Fruit fly (Drosophila melanogaster) whole organism, prepupa: ENCODE data around the gene nsl1.

Experiments used
- CG11902 ChIP-seq: fragments of 200-800 bp; sonication (Bioruptor generic); optimal IDR thresholded peaks from 3 replicates; lab custom pipeline; 2016; ENCODE audit warnings: missing biosample characterization, missing genetic modification characterization
- CG15336 ChIP-seq: fragments of 200-800 bp; sonication (Bioruptor generic); IDR thresholded peaks from 2 replicates; pipeline ENCODE4 v1.3.6; 2022; ENCODE audit warnings: missing biosample characterization, missing genetic modification characterization
- CG32006 ChIP-seq: fragments of 200-800 bp; sonication (Bioruptor generic); optimal IDR thresholded peaks from 3 replicates; lab custom pipeline; 2017; ENCODE audit warnings: missing biosample characterization, mild to moderate bottlenecking, missing genetic modification characterization
- CG3919 ChIP-seq: fragments of 200-800 bp; sonication (Bioruptor generic); optimal IDR thresholded peaks from 3 replicates; lab custom pipeline; 2016; ENCODE audit warnings: missing biosample characterization, missing genetic modification characterization
- CG4318 ChIP-seq: fragments of 200-800 bp; sonication (Bioruptor generic); optimal IDR thresholded peaks from 3 replicates; lab custom pipeline; 2017; ENCODE audit warnings: missing biosample characterization, mild to moderate bottlenecking, missing genetic modification characterization
- CG6163 ChIP-seq: fragments of 200-800 bp; sonication (Bioruptor generic); IDR thresholded peaks from 3 replicates; pipeline ENCODE4 v1.3.6; 2022; ENCODE audit warnings: missing biosample characterization, missing genetic modification characterization
- CG6276 ChIP-seq: fragments of 200-800 bp; sonication (Bioruptor generic); optimal IDR thresholded peaks from 2 replicates; lab custom pipeline; 2017; ENCODE audit warnings: missing biosample characterization, mild to moderate bottlenecking, missing genetic modification characterization
- CG6792 ChIP-seq: fragments of 200-800 bp; sonication (Bioruptor generic); optimal IDR thresholded peaks from 3 replicates; lab custom pipeline; 2016; ENCODE audit warnings: missing biosample characterization, missing genetic modification characterization
- CG6808 ChIP-seq: fragments of 200-800 bp; sonication (Bioruptor generic); optimal IDR thresholded peaks from 3 replicates; lab custom pipeline; 2017; ENCODE audit warnings: missing biosample characterization, missing genetic modification characterization, mild to moderate bottlenecking, moderate library complexity, missing genetic modification reagents
- CG8119 ChIP-seq: fragments of 200-800 bp; sonication (Bioruptor generic); IDR thresholded peaks from 3 replicates; pipeline ENCODE4 v1.3.6; 2022; ENCODE audit warnings: missing biosample characterization, missing genetic modification characterization
- CG8319 ChIP-seq: fragments of 200-800 bp; sonication (Bioruptor generic); optimal IDR thresholded peaks from 3 replicates; lab custom pipeline; 2016; ENCODE audit warnings: missing biosample characterization, missing genetic modification characterization
- CG8632 ChIP-seq: fragments of 200-800 bp; sonication (Bioruptor generic); optimal IDR thresholded peaks from 3 replicates; lab custom pipeline; 2016; ENCODE audit warnings: missing biosample characterization, missing genetic modification characterization
- Eip93F ChIP-seq: fragments of 200-800 bp; sonication (Bioruptor generic); optimal IDR thresholded peaks from 2 replicates; lab custom pipeline; 2016; ENCODE audit warnings: missing biosample characterization, mild to moderate bottlenecking, missing genetic modification characterization
- Ets21C ChIP-seq: fragments of 200-800 bp; sonication (Bioruptor generic); optimal IDR thresholded peaks from 3 replicates; lab custom pipeline; 2016; ENCODE audit warnings: missing biosample characterization, missing genetic modification characterization
- Ets96B ChIP-seq: fragments of 200-800 bp; optimal IDR thresholded peaks from 2 replicates; lab custom pipeline; 2019; ENCODE audit warnings: missing biosample characterization, mild to moderate bottlenecking, missing genetic modification characterization, moderate library complexity
- Gug ChIP-seq: fragments of 200-800 bp; sonication (Bioruptor generic); IDR thresholded peaks from 2 replicates; pipeline ENCODE4 v1.3.6; 2022; ENCODE audit warnings: missing biosample characterization, missing genetic modification characterization
- Hr38 ChIP-seq: sonication (Bioruptor generic); optimal IDR thresholded peaks from 2 replicates; lab custom pipeline; 2016; ENCODE audit warnings: missing biosample characterization, missing genetic modification characterization
- Hr39 ChIP-seq: fragments of 200-800 bp; sonication (Bioruptor generic); optimal IDR thresholded peaks from 2 replicates; lab custom pipeline; 2016; ENCODE audit warnings: missing biosample characterization, missing genetic modification characterization
- Hr4 ChIP-seq: fragments of 200-800 bp; sonication (Bioruptor generic); optimal IDR thresholded peaks from 3 replicates; lab custom pipeline; 2016; ENCODE audit warnings: missing biosample characterization, missing genetic modification characterization
- Lpt ChIP-seq: fragments of 200-800 bp; sonication (Bioruptor generic); optimal IDR thresholded peaks from 3 replicates; lab custom pipeline; 2016; ENCODE audit warnings: missing biosample characterization, missing genetic modification characterization
- Smox ChIP-seq: fragments of 200-800 bp; sonication (Bioruptor generic); optimal IDR thresholded peaks from 3 replicates; lab custom pipeline; 2016; ENCODE audit warnings: missing biosample characterization, missing genetic modification characterization
- Sox102F ChIP-seq: fragments of 200-800 bp; sonication (Bioruptor generic); optimal IDR thresholded peaks from 2 replicates; lab custom pipeline; 2016; ENCODE audit warnings: missing biosample characterization, mild to moderate bottlenecking, missing genetic modification characterization
- Sox14 ChIP-seq: fragments of 200-800 bp; sonication (Bioruptor generic); optimal IDR thresholded peaks from 3 replicates; lab custom pipeline; 2016; ENCODE audit warnings: missing biosample characterization, missing genetic modification characterization
- Sox15 ChIP-seq: fragments of 200-800 bp; sonication (Bioruptor generic); optimal IDR thresholded peaks from 3 replicates; lab custom pipeline; 2016; ENCODE audit warnings: missing biosample characterization, missing genetic modification characterization
- achi ChIP-seq: fragments of 200-800 bp; sonication (Bioruptor generic); optimal IDR thresholded peaks from 3 replicates; lab custom pipeline; 2016; ENCODE audit warnings: missing biosample characterization, missing genetic modification characterization
- acj6 ChIP-seq: fragments of 200-800 bp; sonication (Bioruptor generic); optimal IDR thresholded peaks from 3 replicates; lab custom pipeline; 2016; ENCODE audit warnings: missing biosample characterization, missing genetic modification characterization
- cyc ChIP-seq: fragments of 200-800 bp; sonication (Bioruptor generic); optimal IDR thresholded peaks from 3 replicates; lab custom pipeline; 2016; ENCODE audit warnings: missing biosample characterization, missing genetic modification characterization
- dac ChIP-seq: fragments of 200-800 bp; sonication (Bioruptor generic); optimal IDR thresholded peaks from 2 replicates; lab custom pipeline; 2017; ENCODE audit warnings: missing biosample characterization, mild to moderate bottlenecking, missing genetic modification characterization
- dsx ChIP-seq: fragments of 200-800 bp; optimal IDR thresholded peaks from 3 replicates; lab custom pipeline; 2019; ENCODE audit warnings: missing biosample characterization, mild to moderate bottlenecking, missing genetic modification characterization, moderate library complexity; ENCODE audit not compliant: poor library complexity, severe bottlenecking
- eg ChIP-seq: fragments of 200-800 bp; sonication (Bioruptor generic); IDR thresholded peaks from 3 replicates; pipeline ENCODE4 v1.3.6; 2022; ENCODE audit warnings: missing biosample characterization, missing genetic modification characterization
- esn ChIP-seq: fragments of 200-800 bp; sonication (Bioruptor generic); optimal IDR thresholded peaks from 2 replicates; lab custom pipeline; 2016; ENCODE audit warnings: missing biosample characterization, mild to moderate bottlenecking, missing genetic modification characterization, moderate library complexity
- fd59A ChIP-seq: fragments of 200-800 bp; sonication (Bioruptor generic); optimal IDR thresholded peaks from 2 replicates; lab custom pipeline; 2017; ENCODE audit warnings: missing biosample characterization, mild to moderate bottlenecking, missing genetic modification characterization, missing genetic modification reagents
- lz ChIP-seq: fragments of 200-800 bp; sonication (Bioruptor generic); optimal IDR thresholded peaks from 3 replicates; lab custom pipeline; 2016; ENCODE audit warnings: missing biosample characterization, missing genetic modification characterization
- net ChIP-seq: fragments of 200-800 bp; sonication (Bioruptor generic); optimal IDR thresholded peaks from 3 replicates; lab custom pipeline; 2016; ENCODE audit warnings: missing biosample characterization, missing genetic modification characterization
- pdm3 ChIP-seq: fragments of 200-800 bp; sonication (Bioruptor generic); optimal IDR thresholded peaks from 3 replicates; lab custom pipeline; 2016; ENCODE audit warnings: missing biosample characterization, missing genetic modification characterization
- salr ChIP-seq, 2 experiments: fragments of 200-800 bp; sonication (Bioruptor generic); optimal IDR thresholded peaks; 3 replicates each; lab custom pipeline; 2016 to 2018; ENCODE audit warnings: missing biosample characterization in 2 of 2, missing genetic modification characterization in 2 of 2, mild to moderate bottlenecking in 1 of 2
- spab ChIP-seq: fragments of 200-800 bp; sonication (Bioruptor generic); optimal IDR thresholded peaks from 2 replicates; lab custom pipeline; 2017; ENCODE audit warnings: missing biosample characterization, mild to moderate bottlenecking, missing genetic modification characterization, missing genetic modification reagents
- ss ChIP-seq, 2 experiments: fragments of 200-800 bp; sonication (Bioruptor generic); optimal IDR thresholded peaks; 2 replicates in 1 of 2; 3 replicates in 1 of 2; lab custom pipeline; 2017 to 2018; ENCODE audit warnings: mild to moderate bottlenecking in 2 of 2, missing biosample characterization in 2 of 2, missing genetic modification characterization in 2 of 2, moderate library complexity in 1 of 2

Gene nsl1

dm6 chr3R:15762815-15763214, 30.8 kb upstream of the nsl1 start, which contains the start of gene CG12784:
Gene CG12784, plus strand, starts transcription at chr3R:15763115.
- TF ChIP-seq pdm3 (GFP tag; lab: Kevin White, UChicago) (no peak), ss (GFP tag; optimal IDR thresholded peaks at IDR 0.05; lab: Kevin White, UChicago) (no peak), eg (no peak), CG8119 (GFP tag; lab: Robert Waterston, UW) (no peak), dsx (GFP tag; lab: Kevin White, UChicago) (no peak), Sox102F (GFP tag; lab: Kevin White, UChicago) (no peak), Gug (GFP tag; lab: Robert Waterston, UW) (no peak), Lpt (no peak), achi (GFP tag; lab: Kevin White, UChicago) (no peak), CG32006 (no peak), CG6276 (GFP tag; lab: Kevin White, UChicago) (no peak), spab (GFP tag; lab: Kevin White, UChicago) (no peak), net (GFP tag; lab: Kevin White, UChicago) (no peak), Eip93F (GFP tag; lab: Kevin White, UChicago) (no peak), Ets21C (no peak), Hr38 (GFP tag; lab: Kevin White, UChicago) (no peak), CG6808 (GFP tag; lab: Kevin White, UChicago) (no peak)

DNA sequence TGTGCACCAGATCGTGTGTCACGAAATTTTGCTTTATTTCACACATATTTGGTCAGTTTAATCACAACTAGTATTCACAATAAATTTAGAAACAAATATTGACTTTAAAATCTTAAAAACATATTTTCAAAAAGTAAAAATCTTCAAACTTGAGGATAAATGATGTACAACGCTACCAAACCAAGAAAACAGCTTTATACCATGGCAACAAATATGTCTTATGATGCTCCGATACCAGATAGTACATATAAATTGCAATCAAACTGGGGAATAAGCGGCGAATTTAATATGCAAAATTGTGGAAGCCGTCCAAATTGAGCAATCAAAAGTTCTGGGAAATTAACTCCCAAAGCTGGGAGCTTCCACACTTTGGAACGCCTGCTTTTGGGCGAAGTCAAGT, 26.2 kb upstream of the nsl1 start, which contains the start of gene CG5623:
Gene CG5623, minus strand, starts transcription at position 101 of the 400 bp plus-strand sequence.
- TF ChIP-seq eg = no peak
- TF ChIP-seq dac = no peak
- TF ChIP-seq Sox14 (GFP tag; lab: Kevin White, UChicago) = no peak
- no peak for TF ChIP-seq salr (GFP tag; optimal IDR thresholded peaks at IDR 0.05; lab: Kevin White, UChicago)
- TF ChIP-seq CG32006 = no peak
- TF ChIP-seq CG4318 = no peak
- no peak for TF ChIP-seq cyc (GFP tag; lab: Kevin White, UChicago)
- no peak for TF ChIP-seq esn
- no peak for TF ChIP-seq CG3919 (GFP tag; lab: Kevin White, UChicago)
- no peak for TF ChIP-seq CG15336 (GFP tag; lab: Robert Waterston, UW)
- no peak for TF ChIP-seq Ets96B
- no peak for TF ChIP-seq pdm3 (GFP tag; lab: Kevin White, UChicago)
- TF ChIP-seq CG6792 (GFP tag; lab: Kevin White, UChicago) = no peak
- no peak for TF ChIP-seq CG6276 (GFP tag; lab: Kevin White, UChicago)
- no peak for TF ChIP-seq lz

DNA sequence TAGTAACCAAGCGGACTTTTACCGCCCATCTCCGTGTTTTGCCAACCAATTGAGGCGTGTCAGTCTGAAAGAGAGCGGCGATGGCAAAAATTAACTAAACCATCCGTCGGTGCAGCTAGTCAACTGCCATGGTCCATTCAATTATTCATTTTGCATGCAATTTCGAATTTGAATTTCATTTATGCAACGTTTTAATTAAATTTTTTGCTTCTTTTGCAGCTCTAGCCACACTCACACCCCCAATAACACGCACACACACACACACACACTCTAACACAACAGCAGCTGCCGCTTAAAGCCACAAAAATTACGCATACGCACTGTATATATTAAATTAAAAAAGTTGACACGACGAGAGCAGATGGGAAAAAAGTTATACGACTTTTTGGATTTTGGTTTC, 24.7 kb upstream of the nsl1 start:
- TF ChIP-seq CG8319 (GFP tag; lab: Kevin White, UChicago) (no peak), Hr39 (GFP tag; lab: Kevin White, UChicago) (no peak), CG11902 (GFP tag; lab: Kevin White, UChicago) (no peak), Smox (GFP tag; lab: Kevin White, UChicago) (no peak), CG8632 (GFP tag; lab: Kevin White, UChicago) (no peak), acj6 (no peak), Ets21C (no peak), Hr4 (GFP tag; lab: Kevin White, UChicago) (no peak), CG6163 (GFP tag; lab: Robert Waterston, UW) (no peak), Sox15 (GFP tag; lab: Kevin White, UChicago) (no peak), dac (no peak), CG32006 (no peak), lz (no peak), fd59A (GFP tag; lab: Kevin White, UChicago) (no peak), Hr38 (GFP tag; lab: Kevin White, UChicago) (no peak)
